Worm (Caenorhabditis elegans) whole organism, L1 larva: ENCODE data around the gene srh-237.

ENCODE experiments used
- ceh-82 ChIP-seq, 3 experiments: fragments of 150-350 bp in 1 of 3; sonication (generic microtip) in 2 of 3; optimal IDR thresholded peaks; 2 replicates each; lab custom pipeline; 2014 to 2017; ENCODE audit warnings: missing biosample characterization in 3 of 3, missing genetic modification characterization in 3 of 3
- ces-1 ChIP-seq: fragments of 150-350 bp; optimal IDR thresholded peaks from 2 replicates; lab custom pipeline; 2014; ENCODE audit warnings: missing biosample characterization, missing genetic modification reagents, missing genetic modification characterization
- efl-1 ChIP-seq, 4 experiments: fragments of 150-350 bp; optimal IDR thresholded peaks in 3 of 4; peaks in 1 of 4; 1 replicate in 1 of 4; 2 replicates in 3 of 4; lab custom pipeline; 2014; ENCODE audit warnings: missing biosample characterization in 2 of 4, missing genetic modification characterization in 2 of 4, missing genetic modification reagents in 2 of 4
- grh-1 ChIP-seq: fragments of 200-800 bp; sonication (Bioruptor generic); IDR thresholded peaks from 2 replicates; pipeline ENCODE4 v1.3.6; 2022; ENCODE audit warnings: missing genetic modification reagents, missing genetic modification characterization, missing compliant biosample characterization
- hlh-4 ChIP-seq: sonication (generic microtip); optimal IDR thresholded peaks from 2 replicates; lab custom pipeline; 2016; ENCODE audit warnings: mild to moderate bottlenecking, missing genetic modification characterization, missing compliant biosample characterization
- isw-1 ChIP-seq: fragments of 200-800 bp; sonication (Bioruptor generic); IDR thresholded peaks from 2 replicates; pipeline ENCODE4 v1.3.6; 2022; ENCODE audit warnings: missing genetic modification characterization, missing compliant biosample characterization
- lin-15B ChIP-seq: fragments of 150-350 bp; sonication (generic microtip); optimal IDR thresholded peaks from 3 replicates; lab custom pipeline; 2014; ENCODE audit warnings: missing biosample characterization, missing genetic modification characterization
- lin-35 ChIP-seq, 2 experiments: fragments of 150-350 bp; optimal IDR thresholded peaks; 2 replicates each; lab custom pipeline; 2014; ENCODE audit warnings: missing biosample characterization in 2 of 2, missing genetic modification characterization in 2 of 2, missing genetic modification reagents in 2 of 2
- mab-9 ChIP-seq: fragments of 200-800 bp; sonication (Bioruptor generic); IDR thresholded peaks from 2 replicates; pipeline ENCODE4 v1.3.6; 2022; ENCODE audit warnings: missing genetic modification reagents, missing genetic modification characterization, missing compliant biosample characterization
- mdl-1 ChIP-seq, 2 experiments: fragments of 150-350 bp; optimal IDR thresholded peaks; 2 replicates each; lab custom pipeline; 2014 to 2017; ENCODE audit warnings: missing biosample characterization in 2 of 2, missing genetic modification characterization in 2 of 2, inconsistent platforms in 1 of 2
- mep-1 ChIP-seq: fragments of 150-350 bp; optimal IDR thresholded peaks from 2 replicates; lab custom pipeline; 2014; ENCODE audit warnings: missing biosample characterization, missing genetic modification characterization
- nhr-12 ChIP-seq: sonication (generic microtip); optimal IDR thresholded peaks from 2 replicates; lab custom pipeline; 2017; ENCODE audit warnings: missing biosample characterization, missing genetic modification characterization
- nhr-237 ChIP-seq: fragments of 150-350 bp; optimal IDR thresholded peaks from 2 replicates; lab custom pipeline; 2014; ENCODE audit warnings: missing biosample characterization, missing genetic modification characterization
- nhr-28 ChIP-seq: fragments of 150-350 bp; optimal IDR thresholded peaks from 2 replicates; lab custom pipeline; 2014; ENCODE audit warnings: missing biosample characterization, missing genetic modification characterization
- nhr-76 ChIP-seq: sonication (generic microtip); optimal IDR thresholded peaks from 2 replicates; lab custom pipeline; 2017; ENCODE audit warnings: missing biosample characterization, missing genetic modification characterization
- snpc-4 ChIP-seq: fragments of 150-350 bp; optimal IDR thresholded peaks from 2 replicates; lab custom pipeline; 2014; ENCODE audit warnings: missing biosample characterization, missing genetic modification characterization
- unc-130 ChIP-seq: fragments of 150-350 bp; optimal IDR thresholded peaks from 2 replicates; lab custom pipeline; 2017; ENCODE audit warnings: missing biosample characterization, missing genetic modification characterization, inconsistent platforms
- vab-15 ChIP-seq: sonication (generic microtip); optimal IDR thresholded peaks from 2 replicates; lab custom pipeline; 2017; ENCODE audit warnings: missing genotype, mild to moderate bottlenecking, missing genetic modification characterization, missing compliant biosample characterization
- ztf-4 ChIP-seq: fragments of 150-350 bp; optimal IDR thresholded peaks from 2 replicates; lab custom pipeline; 2014; ENCODE audit warnings: missing biosample characterization, missing genetic modification characterization

Gene srh-237

ce11 chrV:17098669-17099068, 8.5 kb downstream of the srh-237 start, which contains the start of the genes ZK218.3 and ZK218.4:
Gene ZK218.3, minus strand, starts transcription at chrV:17098769.
Gene ZK218.4, plus strand, starts transcription at chrV:17098854.
- TF ChIP-seq unc-130 (tag; lab: Kevin White, UChicago) (no peak), efl-1 (optimal IDR thresholded peaks at IDR 0.05; lab: Kevin White, UChicago) (no peak), efl-1 (GFP tag; optimal IDR thresholded peaks at IDR 0.05 in 1 of 2; lab: Kevin White, UChicago) (peak in 1 of 2 experiments; percentile 34)

DNA sequence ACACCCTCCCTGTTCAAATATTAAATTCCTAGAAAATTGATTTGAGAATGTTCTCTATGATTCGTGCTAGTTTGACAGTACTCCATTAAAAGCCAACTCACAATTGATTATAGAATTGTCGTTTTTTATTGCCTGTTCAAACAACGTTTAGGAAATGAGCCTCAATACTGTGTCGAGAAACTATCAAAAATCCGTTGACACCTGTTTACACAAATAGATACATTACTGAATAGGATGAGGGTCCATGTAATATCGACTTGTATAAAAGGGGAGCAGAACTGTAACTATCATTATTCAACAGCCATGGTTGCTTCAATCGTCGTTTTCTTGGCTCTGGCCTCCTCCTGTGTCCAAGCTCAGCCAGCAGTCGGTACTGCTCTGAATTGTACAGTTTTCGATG, 10.7 kb downstream of the srh-237 start, which contains the start of gene ZK218.5:
Gene ZK218.5, plus strand, starts transcription at position 301 of the 400 bp plus-strand sequence.
- TF ChIP-seq ceh-82 (tag; optimal IDR thresholded peaks at IDR 0.05; lab: Kevin White, UChicago) (no peak), nhr-12 (tag; lab: Kevin White, UChicago) (no peak), lin-15B (no peak), grh-1 (no peak), mdl-1 (tag; optimal IDR thresholded peaks at IDR 0.05; lab: Kevin White, UChicago) (no peak), mab-9 (GFP tag; lab: Robert Waterston, UW) (no peak)

- TF ChIP-seq efl-1 (optimal IDR thresholded peaks at IDR 0.05; lab: Kevin White, UChicago) (no peak), efl-1 (GFP tag; optimal IDR thresholded peaks at IDR 0.05 in 1 of 2; lab: Kevin White, UChicago) (peak in 1 of 2 experiments; percentile 66), snpc-4 (tag; lab: Kevin White, UChicago) (no peak)
Measured at ce11 chrV:17104527-17104926, 14.3 kb downstream of the srh-237 start, which contains the start of gene nhr-248. Gene nhr-248, minus strand, starts transcription at chrV:17104627.

- TF ChIP-seq efl-1 (optimal IDR thresholded peaks at IDR 0.05; lab: Kevin White, UChicago) (no peak), efl-1 (GFP tag; optimal IDR thresholded peaks at IDR 0.05 in 1 of 2; lab: Kevin White, UChicago) (peak in 1 of 2 experiments; percentile 28), lin-35 (GFP tag; optimal IDR thresholded peaks at IDR 0.05; lab: Kevin White, UChicago) (no peak), nhr-76 (tag; lab: Kevin White, UChicago) (no peak)
Measured at ce11 chrV:17105483-17105882, 15.3 kb downstream of the srh-237 start, which contains the start of gene ZK218.7. Gene ZK218.7, plus strand, starts transcription at chrV:17105783.

DNA sequence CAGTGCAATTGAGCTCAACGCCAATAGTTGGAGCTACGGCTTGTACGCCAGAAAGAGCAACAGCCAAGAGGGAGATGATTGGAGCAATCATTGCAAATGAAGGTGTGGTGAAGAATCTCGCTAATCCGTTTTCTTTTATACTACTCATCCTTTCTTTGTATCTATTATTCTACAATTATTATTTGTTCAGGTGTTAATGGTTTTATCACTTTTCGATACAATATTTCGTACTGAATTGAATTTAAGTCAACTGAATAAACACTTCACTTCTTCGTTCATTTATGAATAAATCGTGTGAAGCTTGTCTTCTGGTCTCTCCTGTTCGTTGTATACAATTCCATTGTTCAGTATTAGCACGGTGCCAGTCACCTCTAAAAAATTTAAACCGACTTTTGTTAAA, 18.1 kb downstream of the srh-237 start, which contains the start of gene ZK218.11:
Gene ZK218.11, minus strand, starts transcription at position 101 of the 400 bp plus-strand sequence.
- TF ChIP-seq ztf-4 (tag; lab: Kevin White, UChicago) (no peak), isw-1 (no peak), mep-1 (tag; lab: Kevin White, UChicago) (no peak), efl-1 (optimal IDR thresholded peaks at IDR 0.05; lab: Kevin White, UChicago) (no peak), efl-1 (GFP tag; optimal IDR thresholded peaks at IDR 0.05 in 1 of 2; lab: Kevin White, UChicago) (no peak), nhr-28 (tag; lab: Kevin White, UChicago) (no peak), vab-15 (tag; lab: Kevin White, UChicago) (no peak), ces-1 (GFP tag; lab: Kevin White, UChicago) (no peak), nhr-237 (tag; lab: Kevin White, UChicago) (no peak), hlh-4 (no peak)
